Worm (Caenorhabditis elegans) whole organism, mixed stage, embryonic: ENCODE results near the gene C07G3.15.

ENCODE experiments used
- M03D4.4 ChIP-seq: sonication (generic microtip); optimal IDR thresholded peaks from 2 replicates; lab custom pipeline; 2017; ENCODE audit warnings: mild to moderate bottlenecking, missing genetic modification characterization, missing compliant biosample characterization
- bed-3 ChIP-seq: fragments of 200-800 bp; sonication (Bioruptor generic); optimal IDR thresholded peaks from 3 replicates; lab custom pipeline; 2018; ENCODE audit warnings: mild to moderate bottlenecking, missing genetic modification characterization, moderate library complexity, missing compliant biosample characterization
- blmp-1 ChIP-seq: fragments of 150-350 bp; optimal IDR thresholded peaks from 2 replicates; lab custom pipeline; 2014; ENCODE audit warnings: missing biosample characterization, missing genetic modification characterization
- ceh-39 ChIP-seq: fragments of 150-350 bp; optimal IDR thresholded peaks from 2 replicates; lab custom pipeline; 2014; ENCODE audit warnings: missing biosample characterization, missing genetic modification characterization
- ceh-43 ChIP-seq: fragments of 200-800 bp; sonication (Bioruptor generic); optimal IDR thresholded peaks from 2 replicates; lab custom pipeline; 2018; ENCODE audit warnings: mild to moderate bottlenecking, missing genetic modification characterization, moderate library complexity, missing compliant biosample characterization
- ceh-83 ChIP-seq: fragments of 200-800 bp; sonication (Bioruptor generic); optimal IDR thresholded peaks from 2 replicates; lab custom pipeline; 2018; ENCODE audit warnings: mild to moderate bottlenecking, missing genetic modification characterization, missing compliant biosample characterization
- ces-1 ChIP-seq: fragments of 150-350 bp; optimal IDR thresholded peaks from 2 replicates; lab custom pipeline; 2014; ENCODE audit warnings: missing biosample characterization, missing genetic modification reagents, missing genetic modification characterization
- cnd-1 ChIP-seq: fragments of 200-800 bp; sonication (Bioruptor generic); optimal IDR thresholded peaks from 2 replicates; lab custom pipeline; 2018; ENCODE audit warnings: mild to moderate bottlenecking, missing genetic modification characterization, missing compliant biosample characterization
- drap-1 ChIP-seq: fragments of 200-800 bp; sonication (Bioruptor generic); optimal IDR thresholded peaks from 3 replicates; lab custom pipeline; 2018; ENCODE audit warnings: mild to moderate bottlenecking, missing genetic modification characterization, missing compliant biosample characterization
- elt-1 ChIP-seq: sonication (generic microtip); optimal IDR thresholded peaks from 2 replicates; lab custom pipeline; 2017; ENCODE audit warnings: missing genetic modification characterization, mild to moderate bottlenecking, missing compliant biosample characterization, antibody characterized with exemption, moderate library complexity, borderline replicate concordance; ENCODE audit not compliant: insufficient read depth
- elt-3 ChIP-seq: fragments of 150-350 bp; optimal IDR thresholded peaks from 2 replicates; lab custom pipeline; 2014; ENCODE audit warnings: missing biosample characterization, missing genetic modification characterization
- flh-1 ChIP-seq: fragments of 200-800 bp; sonication (Bioruptor generic); optimal IDR thresholded peaks from 2 replicates; lab custom pipeline; 2018; ENCODE audit warnings: mild to moderate bottlenecking, missing genetic modification characterization, moderate library complexity, missing compliant biosample characterization
- ham-2 ChIP-seq: fragments of 200-800 bp; sonication (Bioruptor generic); optimal IDR thresholded peaks from 2 replicates; lab custom pipeline; 2018; ENCODE audit warnings: mild to moderate bottlenecking, missing genetic modification characterization, missing compliant biosample characterization
- lin-13 ChIP-seq: fragments of 150-350 bp; optimal IDR thresholded peaks from 2 replicates; lab custom pipeline; 2014; ENCODE audit warnings: missing biosample characterization, missing genetic modification characterization
- lin-32 ChIP-seq: fragments of 200-800 bp; sonication (Bioruptor generic); optimal IDR thresholded peaks from 2 replicates; lab custom pipeline; 2018; ENCODE audit warnings: mild to moderate bottlenecking, missing genetic modification characterization, missing compliant biosample characterization
- lsy-2 ChIP-seq: fragments of 150-350 bp; optimal IDR thresholded peaks from 2 replicates; lab custom pipeline; 2014; ENCODE audit warnings: missing biosample characterization, missing genetic modification characterization
- mep-1 ChIP-seq: fragments of 150-350 bp; optimal IDR thresholded peaks from 2 replicates; lab custom pipeline; 2017; ENCODE audit warnings: missing biosample characterization, missing genetic modification reagents, missing genetic modification characterization, inconsistent platforms
- mls-2 ChIP-seq: sonication (generic microtip); optimal IDR thresholded peaks from 2 replicates; lab custom pipeline; 2016; ENCODE audit warnings: mild to moderate bottlenecking, missing genetic modification characterization, moderate library complexity, missing compliant biosample characterization
- nhr-12 ChIP-seq: fragments of 150-350 bp; optimal IDR thresholded peaks from 2 replicates; lab custom pipeline; 2014; ENCODE audit warnings: missing biosample characterization, missing genetic modification characterization
- nhr-2 ChIP-seq: fragments of 150-350 bp; optimal IDR thresholded peaks from 2 replicates; lab custom pipeline; 2014; ENCODE audit warnings: missing biosample characterization, missing genetic modification characterization
- nhr-237 ChIP-seq: fragments of 150-350 bp; optimal IDR thresholded peaks from 2 replicates; lab custom pipeline; 2014; ENCODE audit warnings: missing biosample characterization, missing genetic modification characterization
- nhr-28 ChIP-seq: fragments of 150-350 bp; optimal IDR thresholded peaks from 2 replicates; lab custom pipeline; 2014; ENCODE audit warnings: missing biosample characterization, missing genetic modification characterization
- pha-4 ChIP-seq: fragments of 150-350 bp; optimal IDR thresholded peaks from 2 replicates; lab custom pipeline; 2018; ENCODE audit warnings: missing biosample characterization, missing genetic modification reagents, missing genetic modification characterization
- sem-2 ChIP-seq: fragments of 200-800 bp; sonication (Bioruptor generic); optimal IDR thresholded peaks from 2 replicates; lab custom pipeline; 2018; ENCODE audit warnings: mild to moderate bottlenecking, missing genetic modification characterization, missing compliant biosample characterization
- snpc-4 ChIP-seq: fragments of 150-350 bp; optimal IDR thresholded peaks from 2 replicates; lab custom pipeline; 2014; ENCODE audit warnings: missing biosample characterization, missing genetic modification characterization
- sptf-1 ChIP-seq: sonication (generic microtip); optimal IDR thresholded peaks from 2 replicates; lab custom pipeline; 2017; ENCODE audit warnings: mild to moderate bottlenecking, missing genetic modification characterization, moderate library complexity, missing compliant biosample characterization
- tbx-8 ChIP-seq: fragments of 200-800 bp; sonication (Bioruptor generic); optimal IDR thresholded peaks from 2 replicates; lab custom pipeline; 2018; ENCODE audit warnings: mild to moderate bottlenecking, missing genetic modification characterization, moderate library complexity, missing compliant biosample characterization
- unc-120 ChIP-seq: sonication (generic microtip); optimal IDR thresholded peaks from 2 replicates; lab custom pipeline; 2017; ENCODE audit warnings: missing genetic modification characterization, missing compliant biosample characterization; ENCODE audit not compliant: poor library complexity, severe bottlenecking
- unc-39 ChIP-seq: fragments of 150-350 bp; optimal IDR thresholded peaks from 2 replicates; lab custom pipeline; 2014; ENCODE audit warnings: missing biosample characterization, missing genetic modification characterization
- unc-62 ChIP-seq: fragments of 150-350 bp; optimal IDR thresholded peaks from 2 replicates; lab custom pipeline; 2014; ENCODE audit warnings: missing biosample characterization, missing genetic modification reagents, missing genetic modification characterization
- zip-8 ChIP-seq: fragments of 150-350 bp; optimal IDR thresholded peaks from 2 replicates; lab custom pipeline; 2014; ENCODE audit warnings: missing biosample characterization, missing genetic modification characterization
- ztf-11 ChIP-seq: fragments of 150-350 bp; optimal IDR thresholded peaks from 2 replicates; lab custom pipeline; 2014; ENCODE audit warnings: missing biosample characterization, missing genetic modification characterization

Gene C07G3.15

DNA sequence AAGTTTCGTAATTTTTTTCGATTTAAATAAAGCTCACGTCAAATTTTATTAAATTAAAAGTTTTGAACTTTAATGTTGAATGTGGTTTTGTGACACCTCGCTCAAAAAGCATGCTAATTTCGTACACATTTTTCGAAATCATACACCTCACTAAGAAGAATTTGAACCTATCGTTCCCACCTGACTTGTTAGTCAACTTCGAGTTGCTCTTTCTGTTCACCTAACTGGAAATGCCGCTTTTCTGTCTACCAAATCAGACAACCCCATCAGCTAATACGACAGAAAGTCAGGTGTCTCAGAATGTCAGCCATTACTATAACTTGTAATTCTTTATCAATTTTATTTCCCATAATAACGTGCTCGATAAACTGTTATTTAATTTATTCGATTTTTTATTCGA is 33.6 kb upstream of the C07G3.15 start, which contains the start of gene srbc-66:
srbc-66 (plus strand) TSS at position 301 of the 400 bp plus-strand sequence.
- TF ChIP-seq M03D4.4 (tag; lab: Kevin White, UChicago) (no peak), mls-2 (tag; lab: Kevin White, UChicago) (no peak), ceh-83 (GFP tag; lab: Kevin White, UChicago) (no peak), nhr-12 (tag; lab: Kevin White, UChicago) (no peak), elt-1 (no peak), lin-13 (tag; lab: Kevin White, UChicago) (no peak), sem-2 (GFP tag; lab: Kevin White, UChicago) (no peak), elt-3 (tag; lab: Kevin White, UChicago) (no peak), blmp-1 (tag; lab: Kevin White, UChicago) (no peak), snpc-4 (tag; lab: Kevin White, UChicago) (no peak), ham-2 (no peak), unc-39 (tag; lab: Kevin White, UChicago) (no peak), drap-1 (GFP tag; lab: Kevin White, UChicago) (no peak), pha-4 (tag; lab: Kevin White, UChicago) (no peak), flh-1 (GFP tag; lab: Kevin White, UChicago) (no peak), sptf-1 (tag; lab: Kevin White, UChicago) (no peak), mep-1 (no peak), ceh-43 (no peak), tbx-8 (GFP tag; lab: Kevin White, UChicago) (no peak)
- TF ChIP-seq, all 35 proteins: peak for 0

ce11 chrV:3526882-3527281 is 30.1 kb upstream of the C07G3.15 start, which contains the start of gene str-260:
str-260 (plus strand) TSS chrV:3527182.
- TF ChIP-seq nhr-237 (tag; lab: Kevin White, UChicago) (no peak), blmp-1 (tag; lab: Kevin White, UChicago) (no peak), elt-1 (no peak), pha-4 (tag; lab: Kevin White, UChicago) (no peak), zip-8 (tag; lab: Kevin White, UChicago) (no peak), drap-1 (GFP tag; lab: Kevin White, UChicago) (no peak), elt-3 (tag; lab: Kevin White, UChicago) (no peak), ceh-83 (GFP tag; lab: Kevin White, UChicago) (no peak)
- TF ChIP-seq, all 35 proteins: peak for 0

ce11 chrV:3524970-3525369 is 28.2 kb upstream of the C07G3.15 start, which contains the start of gene T24A6.7:
T24A6.7 (plus strand) TSS chrV:3525270.
- no peak for TF ChIP-seq zip-8 (tag; lab: Kevin White, UChicago)
- no peak for TF ChIP-seq ceh-39 (tag; lab: Kevin White, UChicago)
- no peak for TF ChIP-seq ceh-43
- no peak for TF ChIP-seq blmp-1 (tag; lab: Kevin White, UChicago)
- no peak for TF ChIP-seq sptf-1 (tag; lab: Kevin White, UChicago)
- TF ChIP-seq unc-120 (tag; lab: Kevin White, UChicago) = no peak
- no peak for TF ChIP-seq nhr-2
- TF ChIP-seq unc-39 (tag; lab: Kevin White, UChicago) = no peak
- no peak for TF ChIP-seq nhr-237 (tag; lab: Kevin White, UChicago)
- no peak for TF ChIP-seq drap-1 (GFP tag; lab: Kevin White, UChicago)
- TF ChIP-seq sem-2 (GFP tag; lab: Kevin White, UChicago) = no peak
- no peak for TF ChIP-seq lin-32 (GFP tag; lab: Kevin White, UChicago)
- no peak for TF ChIP-seq elt-3 (tag; lab: Kevin White, UChicago)
- TF ChIP-seq snpc-4 (tag; lab: Kevin White, UChicago) = no peak
- TF ChIP-seq bed-3 = no peak
- TF ChIP-seq mep-1 = no peak

DNA sequence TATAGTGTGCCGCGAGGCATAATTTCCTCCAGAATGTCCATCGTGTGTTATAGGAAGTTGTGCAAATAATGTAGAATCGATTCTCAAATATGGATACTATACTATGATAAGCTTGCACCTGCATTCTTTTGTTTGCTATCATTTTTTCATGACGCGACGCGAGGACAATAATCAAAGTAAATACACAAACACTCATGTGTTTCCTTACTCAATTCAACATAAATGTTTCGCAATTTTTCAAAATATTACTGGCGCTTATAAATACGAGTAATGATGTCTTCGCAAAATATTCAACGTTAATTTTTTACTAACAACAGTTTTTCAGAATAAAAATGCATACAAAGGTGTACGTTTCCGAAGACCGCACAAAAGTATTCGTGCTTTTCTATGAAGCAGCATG is 26.5 kb upstream of the C07G3.15 start, which contains the start of gene irg-1:
irg-1 (plus strand) TSS at position 326 of the 400 bp plus-strand sequence.
- TF ChIP-seq unc-39 (tag; lab: Kevin White, UChicago) (no peak), sem-2 (GFP tag; lab: Kevin White, UChicago) (no peak), flh-1 (GFP tag; lab: Kevin White, UChicago) (no peak), zip-8 (tag; lab: Kevin White, UChicago) (no peak), tbx-8 (GFP tag; lab: Kevin White, UChicago) (no peak), lin-32 (GFP tag; lab: Kevin White, UChicago) (no peak)

DNA sequence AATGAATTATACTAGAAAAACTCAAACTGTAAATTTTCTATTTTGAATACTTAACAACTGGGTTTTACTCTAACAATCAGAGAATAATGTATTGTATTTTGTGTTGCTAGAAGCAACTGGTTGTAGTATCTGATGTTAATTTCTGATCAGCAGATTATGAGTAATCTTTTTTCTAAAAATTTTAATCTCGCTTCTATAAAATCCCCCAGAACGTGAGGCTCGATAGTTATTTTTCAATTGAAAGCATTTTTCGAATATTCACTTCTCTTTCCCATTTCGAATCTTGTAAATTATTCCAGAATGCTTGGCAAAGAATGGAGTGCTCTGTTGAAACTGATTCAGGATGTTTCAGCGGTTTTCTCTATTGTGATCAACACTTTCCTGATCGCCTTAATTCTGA is 21.1 kb upstream of the C07G3.15 start, which contains the start of gene str-227:
str-227 (plus strand) TSS at position 301 of the 400 bp plus-strand sequence.
- TF ChIP-seq ceh-39 (tag; lab: Kevin White, UChicago) = no peak
- TF ChIP-seq mls-2 (tag; lab: Kevin White, UChicago) = no peak
- TF ChIP-seq elt-1 = no peak
- TF ChIP-seq lin-13 (tag; lab: Kevin White, UChicago) = no peak
- no peak for TF ChIP-seq blmp-1 (tag; lab: Kevin White, UChicago)
- no peak for TF ChIP-seq bed-3
- no peak for TF ChIP-seq unc-62 (GFP tag; lab: Kevin White, UChicago)
- no peak for TF ChIP-seq nhr-12 (tag; lab: Kevin White, UChicago)
- no peak for TF ChIP-seq cnd-1 (tag; lab: Kevin White, UChicago)
- no peak for TF ChIP-seq ces-1 (GFP tag; lab: Kevin White, UChicago)
- no peak for TF ChIP-seq lsy-2 (tag; lab: Kevin White, UChicago)
- no peak for TF ChIP-seq ztf-11 (tag; lab: Kevin White, UChicago)
- TF ChIP-seq unc-39 (tag; lab: Kevin White, UChicago) = no peak
- TF ChIP-seq M03D4.4 (tag; lab: Kevin White, UChicago) = no peak
- no peak for TF ChIP-seq nhr-28
- no peak for TF ChIP-seq zip-8 (tag; lab: Kevin White, UChicago)
